Fruit fly (Drosophila melanogaster) whole organism, embryonic: ENCODE data around the gene cry.

Source experiments
- B-H1 ChIP-seq: fragments of 200-800 bp; sonication (Bioruptor generic); IDR thresholded peaks from 3 replicates; pipeline ENCODE4 v1.3.6; 2022; ENCODE audit warnings: missing biosample characterization, missing genetic modification characterization
- CG10366 ChIP-seq: fragments of 200-800 bp; sonication (Bioruptor generic); IDR thresholded peaks from 2 replicates; pipeline ENCODE4 v1.3.6; 2022; ENCODE audit warnings: missing biosample characterization, missing genetic modification characterization
- CG10431 ChIP-seq: fragments of 200-800 bp; sonication (Bioruptor generic); optimal IDR thresholded peaks from 3 replicates; lab custom pipeline; 2018; ENCODE audit warnings: missing biosample characterization, mild to moderate bottlenecking, missing genetic modification characterization
- CG11456 ChIP-seq: fragments of 200-800 bp; sonication (Bioruptor generic); IDR thresholded peaks from 3 replicates; pipeline ENCODE4 v1.3.6; 2022; ENCODE audit warnings: missing biosample characterization, missing genetic modification characterization
- CG11723 ChIP-seq: fragments of 200-800 bp; sonication (Bioruptor generic); optimal IDR thresholded peaks from 2 replicates; lab custom pipeline; 2017; ENCODE audit warnings: missing biosample characterization, mild to moderate bottlenecking, missing genetic modification characterization
- CG12659 ChIP-seq: fragments of 200-800 bp; sonication (Bioruptor generic); optimal IDR thresholded peaks from 3 replicates; lab custom pipeline; 2017; ENCODE audit warnings: mild to moderate bottlenecking, missing biosample characterization, missing genetic modification reagents, missing genetic modification characterization
- CG12769 ChIP-seq: fragments of 200-800 bp; sonication (Bioruptor generic); optimal IDR thresholded peaks from 2 replicates; lab custom pipeline; 2019; ENCODE audit warnings: missing biosample characterization, mild to moderate bottlenecking, missing genetic modification characterization, moderate library complexity
- CG13424 ChIP-seq: fragments of 200-800 bp; sonication (Bioruptor generic); optimal IDR thresholded peaks from 2 replicates; lab custom pipeline; 2019; ENCODE audit warnings: missing biosample characterization, mild to moderate bottlenecking, missing genetic modification characterization, moderate library complexity
- CG15696 ChIP-seq: fragments of 200-800 bp; sonication (Bioruptor generic); optimal IDR thresholded peaks from 2 replicates; lab custom pipeline; 2019; ENCODE audit warnings: missing biosample characterization, mild to moderate bottlenecking, missing genetic modification characterization, moderate library complexity
- CG1647 ChIP-seq: fragments of 200-800 bp; sonication (Bioruptor generic); optimal IDR thresholded peaks from 3 replicates; lab custom pipeline; 2016; ENCODE audit warnings: missing biosample characterization, missing genetic modification characterization
- CG17359 ChIP-seq: fragments of 200-800 bp; sonication (Bioruptor generic); optimal IDR thresholded peaks from 3 replicates; lab custom pipeline; 2018; ENCODE audit warnings: missing biosample characterization, mild to moderate bottlenecking, missing genetic modification characterization, moderate library complexity
- CG17361 ChIP-seq: fragments of 200-800 bp; sonication (Bioruptor generic); IDR thresholded peaks from 3 replicates; pipeline ENCODE4 v1.3.6; 2022; ENCODE audit warnings: missing biosample characterization, missing genetic modification characterization
- CG1832 ChIP-seq: fragments of 200-800 bp; sonication (Bioruptor generic); optimal IDR thresholded peaks from 2 replicates; lab custom pipeline; 2017; ENCODE audit warnings: missing biosample characterization, mild to moderate bottlenecking, missing genetic modification characterization, inconsistent platforms
- CG18599 ChIP-seq: fragments of 200-800 bp; sonication (Bioruptor generic); optimal IDR thresholded peaks from 3 replicates; lab custom pipeline; 2017; ENCODE audit warnings: missing biosample characterization, missing genetic modification characterization, mild to moderate bottlenecking, moderate library complexity, missing genetic modification reagents
- CG2120 ChIP-seq: fragments of 200-800 bp; sonication (Bioruptor generic); optimal IDR thresholded peaks from 3 replicates; lab custom pipeline; 2016; ENCODE audit warnings: missing biosample characterization, missing genetic modification characterization
- CG2678 ChIP-seq: fragments of 200-800 bp; sonication (Bioruptor generic); optimal IDR thresholded peaks from 3 replicates; lab custom pipeline; 2019; ENCODE audit warnings: missing biosample characterization, mild to moderate bottlenecking, missing genetic modification characterization, moderate library complexity
- CG3847 ChIP-seq: fragments of 200-800 bp; sonication (Bioruptor generic); IDR thresholded peaks from 2 replicates; pipeline ENCODE4 v1.3.6; 2022; ENCODE audit warnings: missing biosample characterization, missing genetic modification characterization
- CG42726 ChIP-seq: fragments of 200-800 bp; sonication (Bioruptor generic); IDR thresholded peaks from 2 replicates; pipeline ENCODE4 v1.3.6; 2022; ENCODE audit warnings: missing biosample characterization, missing genetic modification characterization; ENCODE audit not compliant: partially characterized antibody
- CG6272 ChIP-seq: fragments of 200-800 bp; sonication (Bioruptor generic); IDR thresholded peaks from 2 replicates; pipeline ENCODE4 v1.3.6; 2022; ENCODE audit warnings: missing biosample characterization, missing genetic modification characterization
- CG7928 ChIP-seq: fragments of 200-800 bp; sonication (Bioruptor generic); optimal IDR thresholded peaks from 2 replicates; lab custom pipeline; 2017; ENCODE audit warnings: missing biosample characterization, mild to moderate bottlenecking, missing genetic modification characterization
- CG7963 ChIP-seq: fragments of 200-800 bp; sonication (Bioruptor generic); IDR thresholded peaks from 3 replicates; pipeline ENCODE4 v1.3.6; 2022; ENCODE audit warnings: missing biosample characterization, missing genetic modification characterization; ENCODE audit not compliant: partially characterized antibody
- CG8924 ChIP-seq: fragments of 200-800 bp; optimal IDR thresholded peaks from 3 replicates; lab custom pipeline; 2019; ENCODE audit warnings: missing biosample characterization, mild to moderate bottlenecking, missing genetic modification characterization, moderate library complexity
- D19B ChIP-seq: fragments of 200-800 bp; sonication (Bioruptor generic); optimal IDR thresholded peaks from 2 replicates; lab custom pipeline; 2017; ENCODE audit warnings: missing biosample characterization, mild to moderate bottlenecking, missing genetic modification characterization
- Dip2 ChIP-seq: fragments of 200-800 bp; sonication (Bioruptor generic); IDR thresholded peaks from 2 replicates; pipeline ENCODE4 v1.3.6; 2022; ENCODE audit warnings: missing biosample characterization, missing genetic modification characterization
- E2f2 ChIP-seq: fragments of 200-800 bp; sonication (Bioruptor generic); IDR thresholded peaks from 2 replicates; pipeline ENCODE4 v1.3.6; 2022; ENCODE audit warnings: missing biosample characterization, missing genetic modification characterization
- Ets65A ChIP-seq: fragments of 200-800 bp; sonication (Bioruptor generic); peaks from one replicate; lab custom pipeline; 2016; ENCODE audit warnings: missing biosample characterization, missing genetic modification characterization
- Fer3 ChIP-seq: fragments of 200-800 bp; sonication (Bioruptor generic); optimal IDR thresholded peaks from 2 replicates; lab custom pipeline; 2018; ENCODE audit warnings: missing biosample characterization, mild to moderate bottlenecking, missing genetic modification characterization, moderate library complexity
- Hr39 ChIP-seq: fragments of >200 bp; optimal IDR thresholded peaks from 2 replicates; lab custom pipeline; 2017
- Hr51 ChIP-seq, 2 experiments: fragments of 200-800 bp; sonication (Bioruptor generic); optimal IDR thresholded peaks; 2 replicates in 1 of 2; 3 replicates in 1 of 2; lab custom pipeline; 2016 to 2018; ENCODE audit warnings: missing biosample characterization in 2 of 2, missing genetic modification characterization in 2 of 2, mild to moderate bottlenecking in 1 of 2, moderate library complexity in 1 of 2
- Meics ChIP-seq: fragments of 200-800 bp; sonication (Bioruptor generic); optimal IDR thresholded peaks from 2 replicates; lab custom pipeline; 2017; ENCODE audit warnings: missing biosample characterization, mild to moderate bottlenecking, missing genetic modification characterization
- Myb ChIP-seq: fragments of 200-800 bp; sonication (Bioruptor generic); optimal IDR thresholded peaks from 2 replicates; lab custom pipeline; 2016; ENCODE audit warnings: missing biosample characterization, missing genetic modification characterization
- Nf-YC ChIP-seq: fragments of 200-800 bp; optimal IDR thresholded peaks from 3 replicates; lab custom pipeline; 2019; ENCODE audit warnings: missing biosample characterization, mild to moderate bottlenecking, missing genetic modification characterization, moderate library complexity
- NfI ChIP-seq: fragments of 200-800 bp; sonication (Bioruptor generic); optimal IDR thresholded peaks from 3 replicates; lab custom pipeline; 2018; ENCODE audit warnings: missing biosample characterization, mild to moderate bottlenecking, missing genetic modification characterization, moderate library complexity
- Poxn ChIP-seq: fragments of 200-800 bp; sonication (Bioruptor generic); IDR thresholded peaks from 2 replicates; pipeline ENCODE4 v1.3.6; 2022; ENCODE audit warnings: missing biosample characterization, missing genetic modification characterization
- Rfx ChIP-seq: fragments of 200-800 bp; sonication (Bioruptor generic); IDR thresholded peaks from 2 replicates; pipeline ENCODE4 v1.3.6; 2022; ENCODE audit warnings: missing biosample characterization, missing genetic modification characterization
- Sox102F ChIP-seq: fragments of 200-800 bp; sonication (Bioruptor generic); optimal IDR thresholded peaks from 2 replicates; lab custom pipeline; 2018; ENCODE audit warnings: missing biosample characterization, mild to moderate bottlenecking, missing genetic modification characterization, moderate library complexity
- Sry-δ ChIP-seq: fragments of 200-800 bp; sonication (Bioruptor generic); optimal IDR thresholded peaks from 2 replicates; lab custom pipeline; 2016; ENCODE audit warnings: missing biosample characterization, missing genetic modification characterization
- Xbp1 ChIP-seq: fragments of 200-800 bp; sonication (Bioruptor generic); optimal IDR thresholded peaks from 3 replicates; lab custom pipeline; 2016; ENCODE audit warnings: missing biosample characterization, mild to moderate bottlenecking, missing genetic modification characterization
- amos ChIP-seq: fragments of 200-800 bp; sonication (Bioruptor generic); IDR thresholded peaks from 2 replicates; pipeline ENCODE4 v1.3.6; 2022; ENCODE audit warnings: missing biosample characterization, missing genetic modification characterization; ENCODE audit not compliant: partially characterized antibody
- eve ChIP-seq, 2 experiments: fragments of >200 bp; optimal IDR thresholded peaks; 2 replicates each; lab custom pipeline; 2017; ENCODE audit warnings: missing biosample characterization in 2 of 2, missing genetic modification characterization in 2 of 2
- exex ChIP-seq: fragments of 200-800 bp; sonication (Bioruptor generic); optimal IDR thresholded peaks from 4 replicates; lab custom pipeline; 2018; ENCODE audit warnings: missing biosample characterization, mild to moderate bottlenecking, missing genetic modification characterization, moderate library complexity
- fd64A ChIP-seq: fragments of 200-800 bp; sonication (Bioruptor generic); optimal IDR thresholded peaks from 3 replicates; lab custom pipeline; 2018; ENCODE audit warnings: missing biosample characterization, mild to moderate bottlenecking, missing genetic modification characterization
- gfzf ChIP-seq: fragments of 200-800 bp; sonication (Bioruptor generic); optimal IDR thresholded peaks from 2 replicates; lab custom pipeline; 2016; ENCODE audit warnings: missing biosample characterization, mild to moderate bottlenecking, missing genetic modification characterization, moderate library complexity
- hkb ChIP-seq, 2 experiments: fragments of 200-800 bp in 1 of 2; fragments of >200 bp in 1 of 2; sonication (Bioruptor generic) in 1 of 2; IDR thresholded peaks in 1 of 2; optimal IDR thresholded peaks in 1 of 2; 2 replicates each; pipeline versions ENCODE4 v1.3.6 to Lab custom; 2017 to 2022; ENCODE audit warnings: missing biosample characterization in 1 of 2, missing genetic modification characterization in 1 of 2
- lab ChIP-seq: fragments of 200-800 bp; sonication (Bioruptor generic); optimal IDR thresholded peaks from 3 replicates; lab custom pipeline; 2017; ENCODE audit warnings: missing biosample characterization, missing genetic modification characterization, mild to moderate bottlenecking, moderate library complexity, missing genetic modification reagents
- row ChIP-seq: fragments of 200-800 bp; sonication (Bioruptor generic); IDR thresholded peaks from 3 replicates; pipeline ENCODE4 v1.3.6; 2022; ENCODE audit warnings: missing biosample characterization, missing genetic modification characterization
- schlank ChIP-seq: fragments of 200-800 bp; sonication (Bioruptor generic); optimal IDR thresholded peaks from 2 replicates; lab custom pipeline; 2018; ENCODE audit warnings: missing biosample characterization, mild to moderate bottlenecking, missing genetic modification characterization

The cry gene

dm6 chr3R:19181214-19181613 lies 30.7 kb upstream of the cry start (continued):
- TF ChIP-seq CG10366 (GFP tag; lab: Robert Waterston, UW) (no peak), eve (GFP tag; optimal IDR thresholded peaks at IDR 0.05; lab: Kevin White, UChicago) (peak in 1 of 2 experiments; percentile 49), CG7928 (GFP tag; lab: Kevin White, UChicago) (no peak), CG1832 (GFP tag; lab: Kevin White, UChicago) (no peak), CG18599 (GFP tag; lab: Kevin White, UChicago) (peak; percentile 31), Rfx (GFP tag; lab: Robert Waterston, UW) (no peak), fd64A (GFP tag; lab: Kevin White, UChicago) (no peak), hkb (optimal IDR thresholded peaks at IDR 0.05; lab: Kevin White, UChicago) (no peak), hkb (GFP tag; IDR thresholded peaks at IDR 0.05; lab: Robert Waterston, UW) (peak; percentile 47), B-H1 (GFP tag; lab: Robert Waterston, UW) (no peak), schlank (tag; lab: Kevin White, UChicago) (no peak), exex (tag; lab: Kevin White, UChicago) (no peak), Xbp1 (peak; percentile 10), Nf-YC (tag; lab: Kevin White, UChicago) (no peak), CG12659 (GFP tag; lab: Kevin White, UChicago) (peak; percentile 36), CG42726 (no peak), E2f2 (GFP tag; lab: Robert Waterston, UW) (no peak), CG10431 (GFP tag; lab: Kevin White, UChicago) (no peak), CG13424 (tag; lab: Kevin White, UChicago) (peak; percentile 28), amos (GFP tag; lab: Robert Waterston, UW) (no peak), Sox102F (peak; percentile 35), CG2678 (tag; lab: Kevin White, UChicago) (peak; percentile 50), Dip2 (GFP tag; lab: Robert Waterston, UW) (no peak), CG15696 (tag; lab: Kevin White, UChicago) (no peak), CG2120 (peak; percentile 12), CG8924 (tag; lab: Kevin White, UChicago) (peak; percentile 5), CG12769 (tag; lab: Kevin White, UChicago) (no peak), CG17361 (GFP tag; lab: Robert Waterston, UW) (peak; percentile 35; the same call in 1 of the 3 replicates), row (GFP tag; lab: Robert Waterston, UW) (no peak), Poxn (GFP tag; lab: Robert Waterston, UW) (no peak), Sry-δ (no peak), Hr39 (lab: Kevin White, UChicago) (no peak), gfzf (GFP tag; lab: Kevin White, UChicago) (no peak), CG1647 (GFP tag; lab: Kevin White, UChicago) (no peak), D19B (GFP tag; lab: Kevin White, UChicago) (no peak), Ets65A (peak; percentile 70), NfI (GFP tag; lab: Kevin White, UChicago) (peak; percentile 15), Hr51 (GFP tag; optimal IDR thresholded peaks at IDR 0.05; lab: Kevin White, UChicago) (peak in 1 of 2 experiments; percentile 66), Myb (GFP tag; lab: Kevin White, UChicago) (no peak), CG7963 (GFP tag; lab: Robert Waterston, UW) (no peak), Meics (GFP tag; lab: Kevin White, UChicago) (no peak), CG3847 (GFP tag; lab: Robert Waterston, UW) (peak; percentile 21; the same call in 1 of the 2 replicates), CG11723 (GFP tag; lab: Kevin White, UChicago) (no peak), CG6272 (no peak), CG11456 (no peak), Fer3 (peak; percentile 7), lab (GFP tag; lab: Kevin White, UChicago) (no peak), CG17359 (peak; percentile 36)
- TF ChIP-seq, all 482 proteins: peak for 53
